Fruit fly (Drosophila melanogaster): ENCODE measurements around the gene Usp39.

Usp39 gene

DNA sequence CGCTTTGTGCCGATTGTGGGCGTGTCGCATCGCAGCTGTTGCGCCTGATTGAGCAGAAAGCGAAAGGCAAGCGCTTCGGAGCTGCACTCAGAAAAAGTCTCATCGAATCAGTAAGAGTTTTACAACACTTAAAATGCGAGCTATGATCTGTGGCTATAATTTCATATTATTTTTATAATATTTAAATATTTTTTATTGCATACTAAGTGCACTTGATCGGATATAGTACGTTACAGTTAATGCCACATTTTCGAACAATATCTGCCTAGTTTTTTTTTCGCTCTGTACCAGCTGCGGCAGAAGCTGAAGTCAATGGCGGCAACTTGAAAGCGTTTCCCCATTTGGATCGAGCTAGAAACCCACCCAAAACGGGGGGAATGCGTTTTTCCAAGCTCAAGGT, 44.8 kb downstream of the Usp39 start:
- TF ChIP-seq jim (GFP tag; optimal IDR thresholded peaks at IDR 0.05) = no peak
- TF ChIP-seq HLH106 (tag; optimal IDR thresholded peaks at IDR 0.05) = no peak
- TF ChIP-seq usp (GFP tag; optimal IDR thresholded peaks at IDR 0.05) = no peak
- TF ChIP-seq dsf (GFP tag; optimal IDR thresholded peaks at IDR 0.05; ENCODE audit: borderline replicate concordance) = no peak
- no peak for TF ChIP-seq CG32264 (GFP tag; optimal IDR thresholded peaks at IDR 0.05)
- TF ChIP-seq Myc (optimal IDR thresholded peaks at IDR 0.05) = no peak
- TF ChIP-seq dmrt93B (GFP tag; optimal IDR thresholded peaks at IDR 0.05) = no peak
- TF ChIP-seq Mio (GFP tag; optimal IDR thresholded peaks at IDR 0.05) = no peak
- TF ChIP-seq sage (GFP tag; optimal IDR thresholded peaks at IDR 0.05) = no peak

DNA sequence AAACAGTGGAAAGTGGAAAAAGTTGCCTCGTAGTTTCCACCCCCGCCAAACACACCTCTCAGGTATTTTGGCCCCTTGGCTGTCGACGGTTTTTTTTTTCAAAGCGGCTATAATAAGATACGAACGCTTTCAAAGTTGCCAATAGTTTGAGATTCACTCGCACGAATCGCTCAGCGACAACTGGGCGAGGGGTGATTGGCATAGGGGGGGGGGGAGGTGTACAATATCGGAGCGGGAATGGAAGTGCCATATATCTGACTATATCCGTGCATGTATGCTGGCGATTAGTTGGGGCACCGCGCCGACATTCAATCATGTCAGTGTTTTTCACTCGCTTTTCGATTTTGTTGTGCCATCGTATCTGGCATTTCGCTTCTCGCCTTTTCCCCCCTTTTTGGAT, 47.1 kb downstream of the Usp39 start:
- TF ChIP-seq usp (GFP tag; optimal IDR thresholded peaks at IDR 0.05) = no peak
- TF ChIP-seq tai (GFP tag; optimal IDR thresholded peaks at IDR 0.05) = no peak
- no peak for TF ChIP-seq Abd-B (GFP tag; optimal IDR thresholded peaks at IDR 0.05)
- no peak for TF ChIP-seq ey (GFP tag; optimal IDR thresholded peaks at IDR 0.05)
- no peak for TF ChIP-seq sage (GFP tag; optimal IDR thresholded peaks at IDR 0.05)
- no peak for TF ChIP-seq jim (GFP tag; optimal IDR thresholded peaks at IDR 0.05)
- no peak for TF ChIP-seq Dfd (GFP tag; optimal IDR thresholded peaks at IDR 0.05)
- TF ChIP-seq h (GFP tag; optimal IDR thresholded peaks at IDR 0.05) = no peak
- no peak for TF ChIP-seq woc (GFP tag; optimal IDR thresholded peaks at IDR 0.05)
- no peak for TF ChIP-seq dsf (GFP tag; optimal IDR thresholded peaks at IDR 0.05; ENCODE audit: borderline replicate concordance)

Measured in whole organism, wandering third instar larva.